Worm (Caenorhabditis elegans) whole organism, early embryonic: ENCODE results near the gene T07D1.3.

ENCODE experiments used
- F13C5.2 ChIP-seq: sonication (generic microtip); optimal IDR thresholded peaks from 2 replicates; lab custom pipeline; 2017; ENCODE audit warnings: mild to moderate bottlenecking, missing genetic modification characterization, inconsistent platforms, missing compliant biosample characterization
- aly-1 ChIP-seq: sonication (generic microtip); optimal IDR thresholded peaks from 2 replicates; lab custom pipeline; 2016; ENCODE audit warnings: missing genetic modification characterization, missing compliant biosample characterization
- ama-1 ChIP-seq: fragments of 150-350 bp; optimal IDR thresholded peaks from 2 replicates; lab custom pipeline; 2014
- ceh-13 ChIP-seq: fragments of 200-800 bp; sonication (Bioruptor generic); optimal IDR thresholded peaks from 2 replicates; lab custom pipeline; 2018; ENCODE audit warnings: mild to moderate bottlenecking, missing genetic modification characterization, missing compliant biosample characterization
- flt-1 ChIP-seq: fragments of 200-800 bp; sonication (Bioruptor generic); IDR thresholded peaks from 2 replicates; pipeline ENCODE4 v1.3.6; 2022; ENCODE audit warnings: missing genetic modification characterization, missing compliant biosample characterization
- hmbx-1 ChIP-seq: sonication (generic microtip); optimal IDR thresholded peaks from 2 replicates; lab custom pipeline; 2016; ENCODE audit warnings: mild to moderate bottlenecking, missing genetic modification characterization, missing compliant biosample characterization
- hmg-4 ChIP-seq: fragments of 200-800 bp; sonication (Bioruptor generic); optimal IDR thresholded peaks from 2 replicates; lab custom pipeline; 2018; ENCODE audit warnings: mild to moderate bottlenecking, missing genetic modification characterization, missing compliant biosample characterization
- hnd-1 ChIP-seq: sonication (generic microtip); optimal IDR thresholded peaks from 2 replicates; lab custom pipeline; 2016; ENCODE audit warnings: missing genetic modification characterization, missing compliant biosample characterization
- pes-1 ChIP-seq: fragments of 200-800 bp; sonication (Bioruptor generic); IDR thresholded peaks from 2 replicates; pipeline ENCODE4 v1.3.6; 2022; ENCODE audit warnings: missing genetic modification reagents, missing genetic modification characterization, missing compliant biosample characterization
- scrt-1 ChIP-seq: fragments of 200-800 bp; sonication (Bioruptor generic); IDR thresholded peaks from 2 replicates; pipeline ENCODE4 v1.3.6; 2022; ENCODE audit warnings: missing genetic modification characterization, missing compliant biosample characterization
- sea-1 ChIP-seq: fragments of 200-800 bp; sonication (Bioruptor generic); conservative IDR thresholded peaks from 2 replicates; pipeline ENCODE4 v1.3.6; 2022; ENCODE audit warnings: missing genetic modification characterization, missing compliant biosample characterization
- tbx-37 ChIP-seq: fragments of 200-800 bp; sonication (Bioruptor generic); conservative IDR thresholded peaks from 2 replicates; pipeline ENCODE4 v1.3.6; 2022; ENCODE audit warnings: missing genetic modification reagents, missing genetic modification characterization, missing compliant biosample characterization
- tra-4 ChIP-seq: sonication (generic microtip); optimal IDR thresholded peaks from 2 replicates; lab custom pipeline; 2017; ENCODE audit warnings: missing genetic modification characterization, missing compliant biosample characterization

- TF ChIP-seq ama-1 (lab: Kevin White, UChicago): no peak
- TF ChIP-seq tbx-37 (GFP tag; lab: Robert Waterston, UW): no peak
- TF ChIP-seq hmbx-1 (tag; lab: Kevin White, UChicago): no peak
- no peak for TF ChIP-seq scrt-1 (GFP tag; lab: Robert Waterston, UW)
- no peak for TF ChIP-seq flt-1 (GFP tag; lab: Robert Waterston, UW)
- TF ChIP-seq sea-1 (GFP tag; lab: Robert Waterston, UW): no peak
- TF ChIP-seq hmg-4: no peak
- TF ChIP-seq hnd-1 (tag; lab: Kevin White, UChicago): no peak
- no peak for TF ChIP-seq ceh-13 (GFP tag; lab: Kevin White, UChicago)
- TF ChIP-seq pes-1 (GFP tag; lab: Robert Waterston, UW): no peak
- TF ChIP-seq aly-1: no peak
- no peak for TF ChIP-seq tra-4 (tag; lab: Kevin White, UChicago)
- TF ChIP-seq F13C5.2 (tag; lab: Kevin White, UChicago): no peak
Observed at ce11 chrX:2459793-2460192, 16.6 kb upstream of the T07D1.3 start, which contains the start of gene fox-1.
